Worm (Caenorhabditis elegans) whole organism, mixed stage, embryonic: ENCODE data around the gene F13E9.13.

Experiments used
- blmp-1 ChIP-seq: fragments of 150-350 bp; optimal IDR thresholded peaks from 2 replicates; lab custom pipeline; 2014; ENCODE audit warnings: missing biosample characterization, missing genetic modification characterization
- ces-1 ChIP-seq: fragments of 150-350 bp; optimal IDR thresholded peaks from 2 replicates; lab custom pipeline; 2014; ENCODE audit warnings: missing biosample characterization, missing genetic modification reagents, missing genetic modification characterization
- lsy-2 ChIP-seq: fragments of 150-350 bp; optimal IDR thresholded peaks from 2 replicates; lab custom pipeline; 2014; ENCODE audit warnings: missing biosample characterization, missing genetic modification characterization
- nhr-12 ChIP-seq: fragments of 150-350 bp; optimal IDR thresholded peaks from 2 replicates; lab custom pipeline; 2014; ENCODE audit warnings: missing biosample characterization, missing genetic modification characterization
- nhr-28 ChIP-seq: fragments of 150-350 bp; optimal IDR thresholded peaks from 2 replicates; lab custom pipeline; 2014; ENCODE audit warnings: missing biosample characterization, missing genetic modification characterization
- unc-120 ChIP-seq: sonication (generic microtip); optimal IDR thresholded peaks from 2 replicates; lab custom pipeline; 2017; ENCODE audit warnings: missing genetic modification characterization, missing compliant biosample characterization; ENCODE audit not compliant: poor library complexity, severe bottlenecking

- no peak for TF ChIP-seq nhr-12
- TF ChIP-seq ces-1 (GFP tag; lab: Kevin White, UChicago): no peak
- no peak for TF ChIP-seq blmp-1 (tag; lab: Kevin White, UChicago)
- no peak for TF ChIP-seq nhr-28 (tag; lab: Kevin White, UChicago)
- no peak for TF ChIP-seq unc-120 (tag; lab: Kevin White, UChicago)
- no peak for TF ChIP-seq lsy-2 (tag; lab: Kevin White, UChicago)
Observed at ce11 chrIV:10832148-10832547, 49.2 kb upstream of the F13E9.13 start, which contains the start of gene best-15.
